Worm (Caenorhabditis elegans): ENCODE measurements around the gene C45H4.13.

DNA sequence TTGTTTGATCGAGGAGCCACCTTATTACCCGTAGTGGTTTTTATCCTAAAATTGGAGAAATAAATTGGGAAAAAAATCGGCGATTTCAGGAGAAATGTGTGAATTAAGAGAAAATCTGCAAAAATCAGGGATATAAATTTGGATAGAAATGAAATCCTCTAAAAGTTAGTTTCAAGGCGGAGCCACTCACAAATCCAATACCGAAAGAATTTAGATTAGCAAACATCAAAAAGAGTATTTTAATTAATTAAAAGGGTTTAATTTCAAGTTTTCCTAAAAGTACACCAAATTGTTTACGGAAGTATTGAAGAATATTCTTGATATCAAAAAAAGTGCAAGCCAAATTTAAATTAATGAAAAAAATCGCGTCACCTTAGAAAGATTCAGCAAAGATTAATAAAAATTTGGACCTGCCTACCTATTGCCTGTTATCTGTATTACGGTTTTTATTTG lies 28.8 kb downstream of the C45H4.13 start, which contains the start of gene F22F7.8:
- no peak for TF ChIP-seq unc-86 (tag; optimal IDR thresholded peaks at IDR 0.05)
- TF ChIP-seq ama-1 (optimal IDR thresholded peaks at IDR 0.05), result no peak
- no peak for TF ChIP-seq ceh-6 (GFP tag; optimal IDR thresholded peaks at IDR 0.05)
- TF ChIP-seq elt-2 (tag; optimal IDR thresholded peaks at IDR 0.05), result no peak
- no peak for TF ChIP-seq ceh-22 (tag; optimal IDR thresholded peaks at IDR 0.05)
- no peak for TF ChIP-seq fkh-10 (GFP tag; optimal IDR thresholded peaks at IDR 0.05)
- TF ChIP-seq rnt-1 (tag; optimal IDR thresholded peaks at IDR 0.05), result no peak
- TF ChIP-seq zip-5 (tag; optimal IDR thresholded peaks at IDR 0.05), result no peak
- no peak for TF ChIP-seq hlh-30 (tag; optimal IDR thresholded peaks at IDR 0.05; ENCODE audit: insufficient read depth)
- no peak for TF ChIP-seq madf-2 (tag; optimal IDR thresholded peaks at IDR 0.05)

Data from whole organism, late embryonic.